Fruit fly (Drosophila melanogaster): ENCODE measurements around the gene Dnaaf6.

Dnaaf6 gene

DNA sequence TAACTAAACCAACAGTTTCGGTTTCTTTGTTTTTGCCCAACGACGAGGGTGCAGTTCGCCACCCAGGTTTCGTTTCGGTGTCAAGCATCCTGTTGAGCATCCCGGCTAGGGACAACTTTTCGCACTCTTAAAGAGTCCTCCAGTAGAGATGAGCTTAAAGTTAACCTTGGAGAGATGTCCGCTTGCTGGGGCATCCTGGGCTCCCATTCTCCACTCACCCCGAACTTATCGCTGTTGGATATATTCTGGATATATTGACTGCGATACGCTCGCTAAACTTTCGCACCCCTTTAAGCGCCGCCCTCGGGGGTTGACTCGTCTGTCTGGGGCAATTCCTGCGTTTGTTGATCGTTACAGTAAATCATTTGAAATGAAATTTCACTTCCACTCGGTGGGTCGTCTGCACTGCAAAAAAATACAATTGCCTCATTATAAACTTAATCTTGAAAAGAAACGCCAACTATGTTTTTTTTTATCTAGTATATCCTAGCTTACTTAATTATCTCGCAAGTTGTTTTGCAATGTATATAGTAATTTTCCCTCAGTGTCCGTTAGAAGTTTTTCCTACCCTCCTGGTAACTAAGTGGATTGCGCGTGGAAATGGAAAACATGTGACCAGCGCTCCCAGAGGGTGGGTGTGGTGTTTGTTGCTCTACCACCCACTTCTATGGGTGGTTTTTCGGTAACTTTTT, 22.9 kb upstream of the Dnaaf6 start (continued):
- TF ChIP-seq amos (GFP tag; IDR thresholded peaks at IDR 0.05; ENCODE audit: partially characterized antibody) (no peak), pb (GFP tag; optimal IDR thresholded peaks at IDR 0.05) (peak; percentile 62), CG4404 (GFP tag; IDR thresholded peaks at IDR 0.05) (peak; percentile 68), CG9609 (GFP tag; optimal IDR thresholded peaks at IDR 0.05) (peak; percentile 73), tgo (GFP tag; IDR thresholded peaks at IDR 0.05) (peak; percentile 84), CG11085 (GFP tag; IDR thresholded peaks at IDR 0.05) (peak; percentile 71; the same call in 1 of the 2 replicates), mam (GFP tag; optimal IDR thresholded peaks at IDR 0.05) (peak; percentile 78), peb (GFP tag; IDR thresholded peaks at IDR 0.05) (peak; percentile 74; the same call in 1 of the 2 replicates), CG32767 (GFP tag; IDR thresholded peaks at IDR 0.05) (peak; percentile 75; the same call in 1 of the 2 replicates), CG2199 (GFP tag; IDR thresholded peaks at IDR 0.05) (no peak), CG4328 (GFP tag; optimal IDR thresholded peaks at IDR 0.05) (peak; percentile 58), phol (tag; optimal IDR thresholded peaks at IDR 0.05) (peak; percentile 67), Hr39 (optimal IDR thresholded peaks at IDR 0.05) (no peak), sr (GFP tag; IDR thresholded peaks at IDR 0.05) (peak; percentile 68; the same call in 2 of the 3 replicates), CG4820 (GFP tag; optimal IDR thresholded peaks at IDR 0.05) (peak; percentile 66), jigr1 (GFP tag; IDR thresholded peaks at IDR 0.05) (0 out of 3 replicates have a peak, but pooled peaks have one; percentile 39), Oli (tag; optimal IDR thresholded peaks at IDR 0.05) (peak; percentile 80), nmo (GFP tag; optimal IDR thresholded peaks at IDR 0.05) (peak; percentile 78), Deaf1 (tag; optimal IDR thresholded peaks at IDR 0.05) (peak; percentile 23), CG5180 (GFP tag; optimal IDR thresholded peaks at IDR 0.05) (peak; percentile 16), zf30C (GFP tag; optimal IDR thresholded peaks at IDR 0.05) (peak; percentile 87), Nf-YC (tag; optimal IDR thresholded peaks at IDR 0.05) (peak; percentile 39), CG7839 (tag; optimal IDR thresholded peaks at IDR 0.05) (peak; percentile 87), Ets97D (GFP tag; optimal IDR thresholded peaks at IDR 0.05) (peak; percentile 41), CG12391 (tag; optimal IDR thresholded peaks at IDR 0.05) (peak; percentile 88), Hey (tag; optimal IDR thresholded peaks at IDR 0.05) (peak; percentile 55), sens (GFP tag) (peak; percentile 96), CG8924 (tag; optimal IDR thresholded peaks at IDR 0.05) (peak; percentile 63), CG17361 (GFP tag; IDR thresholded peaks at IDR 0.05) (peak; percentile 80), inv (GFP tag; IDR thresholded peaks at IDR 0.05; ENCODE audit: partially characterized antibody) (no peak), onecut (GFP tag; IDR thresholded peaks at IDR 0.05) (peak; percentile 75), pfk (GFP tag; optimal IDR thresholded peaks at IDR 0.05) (no peak), CG11398 (GFP tag; optimal IDR thresholded peaks at IDR 0.05) (peak; percentile 70), hbn (GFP tag; IDR thresholded peaks at IDR 0.05; ENCODE audit: partially characterized antibody) (no peak), unc-4 (GFP tag; IDR thresholded peaks at IDR 0.05; ENCODE audit: partially characterized antibody) (no peak), CG1024 (GFP tag; IDR thresholded peaks at IDR 0.05) (peak; percentile 68; the same call in 1 of the 2 replicates), Nf-YB (GFP tag; optimal IDR thresholded peaks at IDR 0.05) (peak; percentile 50), HLH54F (GFP tag; optimal IDR thresholded peaks at IDR 0.05) (peak; percentile 69), CG13296 (GFP tag; optimal IDR thresholded peaks at IDR 0.05) (peak; percentile 67), wek (GFP tag; optimal IDR thresholded peaks at IDR 0.05) (peak; percentile 35), odd (GFP tag; optimal IDR thresholded peaks at IDR 0.05) (peak; percentile 52), CG13424 (tag; optimal IDR thresholded peaks at IDR 0.05) (peak; percentile 87), twi (tag; optimal IDR thresholded peaks at IDR 0.05) (peak; percentile 32), Trl (optimal IDR thresholded peaks at IDR 0.05) (no peak), Trl (GFP tag; optimal IDR thresholded peaks at IDR 0.05) (peak; percentile 82), CG30020 (tag; optimal IDR thresholded peaks at IDR 0.05) (no peak), tna (GFP tag; IDR thresholded peaks at IDR 0.05; ENCODE audit: partially characterized antibody) (no peak), CG5245 (GFP tag; optimal IDR thresholded peaks at IDR 0.05) (peak; percentile 27), CG17612 (GFP tag; IDR thresholded peaks at IDR 0.05) (0 out of 2 replicates have a peak, but pooled peaks have one; percentile 16), CG6689 (GFP tag; IDR thresholded peaks at IDR 0.05) (peak; percentile 82)
